Fruit fly (Drosophila melanogaster): Measurements from ENCODE around the gene HisRS.
A peak's percentile ranks its signal among the peaks of the same experiment; 100 is the strongest.

The HisRS gene

DNA sequence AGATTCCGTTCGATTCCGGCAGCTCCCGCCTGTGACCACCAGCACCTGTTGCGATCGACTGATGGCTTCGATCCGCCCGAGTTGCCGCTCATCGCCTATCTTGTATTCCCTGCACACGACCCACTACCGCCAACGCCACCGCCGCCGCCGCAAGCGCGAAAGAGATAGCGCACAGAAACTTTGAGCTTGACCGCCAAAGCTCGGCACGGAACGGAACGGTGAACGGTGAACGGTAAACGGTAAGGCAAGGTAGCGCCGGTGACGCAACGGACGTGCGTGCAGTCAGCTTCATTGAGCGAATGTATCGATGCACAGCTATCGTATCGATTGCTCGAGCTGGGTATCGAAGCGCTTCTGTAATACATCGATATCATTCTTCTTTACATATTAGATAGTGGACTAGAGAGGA is 3.0 kb upstream of the HisRS start, which contains the start of gene Ggt-1 (continued):
- 0 out of 3 replicates have a peak, but pooled peaks have one; percentile 17 for TF ChIP-seq CG34422 (GFP tag; IDR thresholded peaks at IDR 0.05)
- peak; percentile 79 for TF ChIP-seq CG12769 (tag; optimal IDR thresholded peaks at IDR 0.05)
- TF ChIP-seq CG42726 (GFP tag; IDR thresholded peaks at IDR 0.05; ENCODE audit: partially characterized antibody) = peak; percentile 84
- TF ChIP-seq exex (tag; optimal IDR thresholded peaks at IDR 0.05) = no peak
- TF ChIP-seq Pdp1 (GFP tag; optimal IDR thresholded peaks at IDR 0.05) = peak in 1 of 2 experiments; percentile 93
- TF ChIP-seq CG12236 (GFP tag; optimal IDR thresholded peaks at IDR 0.05) = no peak
- TF ChIP-seq sisA (GFP tag; IDR thresholded peaks at IDR 0.05) = no peak
- peak; percentile 27 for TF ChIP-seq B-H2 (GFP tag; optimal IDR thresholded peaks at IDR 0.05)
- TF ChIP-seq ato (GFP tag; IDR thresholded peaks at IDR 0.05; ENCODE audit: partially characterized antibody) = peak; percentile 94
- TF ChIP-seq Oaz (GFP tag; IDR thresholded peaks at IDR 0.05) = no peak
- TF ChIP-seq Mrtf (GFP tag; IDR thresholded peaks at IDR 0.05) = no peak
- TF ChIP-seq CG13287 (GFP tag; IDR thresholded peaks at IDR 0.05; ENCODE audit: partially characterized antibody) = peak; percentile 97

dm6 chrX:18514767-18515166 is 461 bp upstream of the HisRS start, which contains the start of gene CG6470:
Gene CG6470 (minus strand): TSS chrX:18514867.
- TF ChIP-seq CG4328 (GFP tag; optimal IDR thresholded peaks at IDR 0.05) = no peak
- TF ChIP-seq Nf-YA (GFP tag; IDR thresholded peaks at IDR 0.05) = no peak
- no peak for TF ChIP-seq stc (GFP tag; IDR thresholded peaks at IDR 0.05)
- no peak for TF ChIP-seq CG11504 (tag; optimal IDR thresholded peaks at IDR 0.05)
- no peak for TF ChIP-seq CoRest (tag; optimal IDR thresholded peaks at IDR 0.05)
- TF ChIP-seq CG14710 (tag; optimal IDR thresholded peaks at IDR 0.05) = no peak
- TF ChIP-seq bowl (GFP tag; IDR thresholded peaks at IDR 0.05) = no peak

- TF ChIP-seq lola (GFP tag; optimal IDR thresholded peaks at IDR 0.05) (peak in 1 of 3 experiments; percentile 19), fd102C (GFP tag; optimal IDR thresholded peaks at IDR 0.05) (no peak), esg (GFP tag; conservative IDR thresholded peaks at IDR 0.05) (0 out of 2 replicates have a peak, but pooled peaks have one; percentile 7), sug (tag; optimal IDR thresholded peaks at IDR 0.05) (peak; percentile 46), HLH54F (GFP tag; optimal IDR thresholded peaks at IDR 0.05) (peak; percentile 23), CG2199 (GFP tag; IDR thresholded peaks at IDR 0.05) (0 out of 3 replicates have a peak, but pooled peaks have one; percentile 39), CG8388 (GFP tag; optimal IDR thresholded peaks at IDR 0.05) (no peak), Myb (GFP tag; optimal IDR thresholded peaks at IDR 0.05) (no peak), CG8089 (GFP tag; optimal IDR thresholded peaks at IDR 0.05) (peak; percentile 1), z (GFP tag; IDR thresholded peaks at IDR 0.05) (no peak), CG9932 (GFP tag; IDR thresholded peaks at IDR 0.05) (peak; percentile 53; the same call in 1 of the 2 replicates), Six4 (GFP tag; optimal IDR thresholded peaks at IDR 0.05) (peak; percentile 20), zf30C (GFP tag; optimal IDR thresholded peaks at IDR 0.05) (peak; percentile 24), MESR4 (GFP tag; optimal IDR thresholded peaks at IDR 0.05) (no peak), CG10321 (GFP tag; IDR thresholded peaks at IDR 0.05) (peak; percentile 91), Meics (GFP tag; optimal IDR thresholded peaks at IDR 0.05) (no peak), row (GFP tag; IDR thresholded peaks at IDR 0.05) (peak; percentile 89), CG18011 (GFP tag; optimal IDR thresholded peaks at IDR 0.05) (no peak), Hmr (GFP tag; optimal IDR thresholded peaks at IDR 0.05) (peak; percentile 15), Nf-YA (GFP tag; IDR thresholded peaks at IDR 0.05) (no peak), nom (GFP tag; optimal IDR thresholded peaks at IDR 0.05) (no peak), CG8924 (tag; optimal IDR thresholded peaks at IDR 0.05) (peak; percentile 25), CG9727 (GFP tag; optimal IDR thresholded peaks at IDR 0.05) (no peak), kay (GFP tag; optimal IDR thresholded peaks at IDR 0.05) (peak; percentile 24), pita (GFP tag; optimal IDR thresholded peaks at IDR 0.05) (no peak), CG17361 (GFP tag; IDR thresholded peaks at IDR 0.05) (peak; percentile 34; the same call in 1 of the 3 replicates), CG30403 (GFP tag; optimal IDR thresholded peaks at IDR 0.05) (peak; percentile 37), tio (GFP tag; optimal IDR thresholded peaks at IDR 0.05) (peak; percentile 3), CG1233 (GFP tag; optimal IDR thresholded peaks at IDR 0.05) (peak; percentile 12)
Measured at dm6 chrX:18515988-18516541, 837 bp downstream of the HisRS start.
